Worm (Caenorhabditis elegans): Measurements from ENCODE around the gene swp-1.

swp-1 gene

ce11 chrIII:5740666-5741065 lies 35.3 kb upstream of the swp-1 start, which contains the start of gene B0244.16:
Gene B0244.16 (plus strand): TSS chrIII:5740966.
- TF ChIP-seq ZK546.5 (tag; optimal IDR thresholded peaks at IDR 0.05), result no peak
- TF ChIP-seq crh-2 (tag; optimal IDR thresholded peaks at IDR 0.05), result no peak
- no peak for TF ChIP-seq gmeb-1 (tag; optimal IDR thresholded peaks at IDR 0.05)
- TF ChIP-seq nhr-237 (tag; optimal IDR thresholded peaks at IDR 0.05), result no peak
- no peak for TF ChIP-seq alr-1 (tag; optimal IDR thresholded peaks at IDR 0.05)
- no peak for TF ChIP-seq mab-5 (tag; optimal IDR thresholded peaks at IDR 0.05)
- no peak for TF ChIP-seq blmp-1 (tag; optimal IDR thresholded peaks at IDR 0.05; ENCODE audit: insufficient read depth)
- TF ChIP-seq ztf-11 (tag; optimal IDR thresholded peaks at IDR 0.05), result no peak
- no peak for TF ChIP-seq nhr-77 (tag; optimal IDR thresholded peaks at IDR 0.05)
- TF ChIP-seq R02D3.7 (tag; optimal IDR thresholded peaks at IDR 0.05), result no peak
- TF ChIP-seq lsy-2 (tag; optimal IDR thresholded peaks at IDR 0.05), result no peak
- TF ChIP-seq zag-1 (tag; optimal IDR thresholded peaks at IDR 0.05), result no peak
- TF ChIP-seq skn-1 (tag; optimal IDR thresholded peaks at IDR 0.05), result no peak
- no peak for TF ChIP-seq sem-4 (tag; optimal IDR thresholded peaks at IDR 0.05)
- no peak for TF ChIP-seq lin-39 (tag; optimal IDR thresholded peaks at IDR 0.05)
- TF ChIP-seq nhr-10 (tag; optimal IDR thresholded peaks at IDR 0.05), result no peak
- TF ChIP-seq lin-11 (tag; optimal IDR thresholded peaks at IDR 0.05), result no peak
- TF ChIP-seq sma-9 (GFP tag; optimal IDR thresholded peaks at IDR 0.05), result no peak
- TF ChIP-seq sma-9 (tag; optimal IDR thresholded peaks at IDR 0.05), result no peak

ce11 chrIII:5737708-5738107 lies 32.4 kb upstream of the swp-1 start, which contains the start of gene B0244.6:
Gene B0244.6 (plus strand): TSS chrIII:5738008.
- TF ChIP-seq nhr-12 (tag; optimal IDR thresholded peaks at IDR 0.05) (no peak), ztf-1 (GFP tag; conservative IDR thresholded peaks at IDR 0.05) (no peak), peb-1 (tag; optimal IDR thresholded peaks at IDR 0.05) (no peak), nhr-11 (tag; optimal IDR thresholded peaks at IDR 0.05) (no peak), unc-39 (tag; optimal IDR thresholded peaks at IDR 0.05) (no peak), lin-11 (tag; optimal IDR thresholded peaks at IDR 0.05) (no peak)

ce11 chrIII:5734905-5735304 lies 29.6 kb upstream of the swp-1 start, which contains the start of gene B0244.10:
Gene B0244.10 (plus strand): TSS chrIII:5735158.
- no peak for TF ChIP-seq snpc-4 (tag; optimal IDR thresholded peaks at IDR 0.05)
- TF ChIP-seq gmeb-1 (tag; optimal IDR thresholded peaks at IDR 0.05), result peak; percentile 2
- no peak for TF ChIP-seq sem-4 (tag; optimal IDR thresholded peaks at IDR 0.05)
- no peak for TF ChIP-seq C34F6.9 (tag; optimal IDR thresholded peaks at IDR 0.05)
- peak; percentile 98 for TF ChIP-seq fos-1 (tag; optimal IDR thresholded peaks at IDR 0.05)
- no peak for TF ChIP-seq ztf-4 (tag; optimal IDR thresholded peaks at IDR 0.05)
- no peak for TF ChIP-seq nhr-11 (tag; optimal IDR thresholded peaks at IDR 0.05)
- TF ChIP-seq crh-2 (tag; optimal IDR thresholded peaks at IDR 0.05), result peak; percentile 34
- TF ChIP-seq ama-1 (optimal IDR thresholded peaks at IDR 0.05), result no peak
- TF ChIP-seq F13H6.1 (tag; optimal IDR thresholded peaks at IDR 0.05), result no peak

ce11 chrIII:5734328-5734727 lies 29.0 kb upstream of the swp-1 start:
- no peak for TF ChIP-seq ama-1 (optimal IDR thresholded peaks at IDR 0.05)
- no peak for TF ChIP-seq zag-1 (tag; optimal IDR thresholded peaks at IDR 0.05)
- TF ChIP-seq sem-4 (tag; optimal IDR thresholded peaks at IDR 0.05), result no peak
- no peak for TF ChIP-seq lsy-2 (tag; optimal IDR thresholded peaks at IDR 0.05)
- TF ChIP-seq skn-1 (tag; optimal IDR thresholded peaks at IDR 0.05), result no peak

- TF ChIP-seq unc-39 (tag; optimal IDR thresholded peaks at IDR 0.05), result no peak
- no peak for TF ChIP-seq nhr-237 (tag; optimal IDR thresholded peaks at IDR 0.05)
- TF ChIP-seq unc-55 (GFP tag; optimal IDR thresholded peaks at IDR 0.05), result no peak
- TF ChIP-seq fos-1 (tag; optimal IDR thresholded peaks at IDR 0.05), result peak; percentile 73
- no peak for TF ChIP-seq elt-3 (tag; optimal IDR thresholded peaks at IDR 0.05)
- TF ChIP-seq sma-3 (GFP tag; optimal IDR thresholded peaks at IDR 0.05), result no peak
These were observed 27.6 kb upstream of the swp-1 start, which contains the start of gene B0244.17 for ce11 chrIII:5732925-5733324. Gene B0244.17 (plus strand): TSS chrIII:5733225.

- TF ChIP-seq fos-1 (tag; optimal IDR thresholded peaks at IDR 0.05) (peak; percentile 83), elt-1 (tag; optimal IDR thresholded peaks at IDR 0.05) (no peak)
These were observed 25.8 kb upstream of the swp-1 start, which contains the start of the genes B0244.9 and B0244.7 for ce11 chrIII:5730980-5731636. Gene B0244.9 (minus strand): TSS chrIII:5731030. Gene B0244.7 (plus strand): TSS chrIII:5731501.
